Fruit fly (Drosophila melanogaster) whole organism, embryonic: ENCODE measurements around the gene Idh3b.

Source experiments
- B-H1 ChIP-seq: fragments of 200-800 bp; sonication (Bioruptor generic); IDR thresholded peaks from 3 replicates; pipeline ENCODE4 v1.3.6; 2022; ENCODE audit warnings: missing biosample characterization, missing genetic modification characterization
- CG10147 ChIP-seq: fragments of 200-800 bp; sonication (Bioruptor generic); optimal IDR thresholded peaks from 2 replicates; lab custom pipeline; 2019; ENCODE audit warnings: missing biosample characterization, mild to moderate bottlenecking, missing genetic modification characterization, moderate library complexity
- CG11504 ChIP-seq: fragments of 200-800 bp; sonication (Bioruptor generic); optimal IDR thresholded peaks from 3 replicates; lab custom pipeline; 2019; ENCODE audit warnings: missing biosample characterization, mild to moderate bottlenecking, missing genetic modification characterization, moderate library complexity
- CG12155 ChIP-seq: fragments of 200-800 bp; sonication (Bioruptor generic); optimal IDR thresholded peaks from 3 replicates; lab custom pipeline; 2016; ENCODE audit warnings: missing biosample characterization, missing genetic modification characterization
- CG1233 ChIP-seq: fragments of 200-800 bp; sonication (Bioruptor generic); optimal IDR thresholded peaks from 4 replicates; lab custom pipeline; 2018; ENCODE audit warnings: missing biosample characterization, mild to moderate bottlenecking, missing genetic modification characterization
- CG16815 ChIP-seq: fragments of 200-800 bp; sonication (Bioruptor generic); optimal IDR thresholded peaks from 3 replicates; lab custom pipeline; 2017; ENCODE audit warnings: missing biosample characterization, mild to moderate bottlenecking, missing genetic modification characterization
- CG17361 ChIP-seq: fragments of 200-800 bp; sonication (Bioruptor generic); IDR thresholded peaks from 3 replicates; pipeline ENCODE4 v1.3.6; 2022; ENCODE audit warnings: missing biosample characterization, missing genetic modification characterization
- CG18764 ChIP-seq: fragments of 200-800 bp; sonication (Bioruptor generic); optimal IDR thresholded peaks from 3 replicates; lab custom pipeline; 2016; ENCODE audit warnings: missing biosample characterization, missing genetic modification characterization
- CG3163 ChIP-seq: fragments of 200-800 bp; sonication (Bioruptor generic); optimal IDR thresholded peaks from 3 replicates; lab custom pipeline; 2016; ENCODE audit warnings: missing biosample characterization, missing genetic modification characterization
- CG32532 ChIP-seq: fragments of 200-800 bp; sonication (Bioruptor generic); IDR thresholded peaks from 2 replicates; pipeline ENCODE4 v1.3.6; 2022; ENCODE audit warnings: missing biosample characterization, missing genetic modification characterization
- CG33213 ChIP-seq: fragments of 200-800 bp; sonication (Bioruptor generic); optimal IDR thresholded peaks from 3 replicates; lab custom pipeline; 2016; ENCODE audit warnings: missing biosample characterization, missing genetic modification characterization
- CG6689 ChIP-seq: fragments of 200-800 bp; sonication (Bioruptor generic); IDR thresholded peaks from 2 replicates; pipeline ENCODE4 v1.3.6; 2022; ENCODE audit warnings: missing biosample characterization, missing genetic modification characterization
- CG7928 ChIP-seq: fragments of 200-800 bp; sonication (Bioruptor generic); optimal IDR thresholded peaks from 2 replicates; lab custom pipeline; 2017; ENCODE audit warnings: missing biosample characterization, mild to moderate bottlenecking, missing genetic modification characterization
- CG9932 ChIP-seq: fragments of 200-800 bp; sonication (Bioruptor generic); IDR thresholded peaks from 2 replicates; pipeline ENCODE4 v1.3.6; 2022; ENCODE audit warnings: missing biosample characterization, missing genetic modification characterization
- CHES-1-like ChIP-seq: fragments of 200-800 bp; sonication (Bioruptor generic); optimal IDR thresholded peaks from 2 replicates; lab custom pipeline; 2016; ENCODE audit warnings: missing biosample characterization, missing genetic modification characterization
- CkIIα-i1 ChIP-seq: fragments of 200-800 bp; sonication (Bioruptor generic); IDR thresholded peaks from 2 replicates; pipeline ENCODE4 v1.3.6; 2022; ENCODE audit warnings: missing biosample characterization, missing genetic modification characterization
- D ChIP-seq, 2 experiments: fragments of 200-800 bp in 1 of 2; fragments of >200 bp in 1 of 2; sonication (Bioruptor generic) in 1 of 2; optimal IDR thresholded peaks; 2 replicates in 1 of 2; 3 replicates in 1 of 2; lab custom pipeline; 2017; ENCODE audit warnings: mild to moderate bottlenecking in 1 of 2, missing biosample characterization in 1 of 2, missing genetic modification characterization in 1 of 2, missing genetic modification reagents in 1 of 2
- D19B ChIP-seq: fragments of 200-800 bp; sonication (Bioruptor generic); optimal IDR thresholded peaks from 2 replicates; lab custom pipeline; 2017; ENCODE audit warnings: missing biosample characterization, mild to moderate bottlenecking, missing genetic modification characterization
- Dbx ChIP-seq: fragments of 200-800 bp; sonication (Bioruptor generic); IDR thresholded peaks from 3 replicates; pipeline ENCODE4 v1.3.6; 2022; ENCODE audit warnings: missing biosample characterization, missing genetic modification characterization
- Elba2 ChIP-seq: fragments of 200-800 bp; sonication (Bioruptor generic); optimal IDR thresholded peaks from 3 replicates; lab custom pipeline; 2016; ENCODE audit warnings: missing biosample characterization, missing genetic modification characterization
- Ets65A ChIP-seq: fragments of 200-800 bp; sonication (Bioruptor generic); peaks from one replicate; lab custom pipeline; 2016; ENCODE audit warnings: missing biosample characterization, missing genetic modification characterization
- H2.0 ChIP-seq: fragments of 200-800 bp; sonication (Bioruptor generic); IDR thresholded peaks from 2 replicates; pipeline ENCODE4 v1.3.6; 2022; ENCODE audit warnings: missing biosample characterization, missing genetic modification characterization
- HmgD ChIP-seq: fragments of 200-800 bp; sonication (Bioruptor generic); optimal IDR thresholded peaks from 3 replicates; lab custom pipeline; 2016; ENCODE audit warnings: missing biosample characterization, missing genetic modification characterization
- Hr3 ChIP-seq: fragments of 200-800 bp; sonication (Bioruptor generic); optimal IDR thresholded peaks from 3 replicates; lab custom pipeline; 2016; ENCODE audit warnings: missing biosample characterization, missing genetic modification characterization
- Mad ChIP-seq: fragments of 200-800 bp; sonication (Bioruptor generic); optimal IDR thresholded peaks from 2 replicates; lab custom pipeline; 2016; ENCODE audit warnings: missing biosample characterization, missing genetic modification characterization
- Oli ChIP-seq: fragments of 200-800 bp; sonication (Bioruptor generic); optimal IDR thresholded peaks from 2 replicates; lab custom pipeline; 2018; ENCODE audit warnings: missing biosample characterization, mild to moderate bottlenecking, missing genetic modification characterization, moderate library complexity
- Scr ChIP-seq: fragments of 200-800 bp; sonication (Bioruptor generic); IDR thresholded peaks from 2 replicates; pipeline ENCODE4 v1.3.6; 2022; ENCODE audit warnings: missing biosample characterization, missing genetic modification characterization; ENCODE audit not compliant: partially characterized antibody
- Sry-δ ChIP-seq: fragments of 200-800 bp; sonication (Bioruptor generic); optimal IDR thresholded peaks from 2 replicates; lab custom pipeline; 2016; ENCODE audit warnings: missing biosample characterization, missing genetic modification characterization
- Taf1 ChIP-seq: fragments of 200-800 bp; sonication (Bioruptor generic); IDR thresholded peaks from 2 replicates; pipeline ENCODE4 v1.3.6; 2022; ENCODE audit warnings: missing biosample characterization, missing genetic modification characterization
- ara ChIP-seq: fragments of 200-800 bp; sonication (Bioruptor generic); IDR thresholded peaks from 2 replicates; pipeline ENCODE4 v1.3.6; 2022; ENCODE audit warnings: missing biosample characterization, missing genetic modification characterization
- crol ChIP-seq: fragments of 200-800 bp; sonication (Bioruptor generic); IDR thresholded peaks from 2 replicates; pipeline ENCODE4 v1.3.6; 2022; ENCODE audit warnings: missing biosample characterization, missing genetic modification characterization
- crp ChIP-seq, 2 experiments: fragments of 200-800 bp; sonication (Bioruptor generic); optimal IDR thresholded peaks; 2 replicates in 1 of 2; 3 replicates in 1 of 2; lab custom pipeline; 2017; ENCODE audit warnings: missing biosample characterization in 2 of 2, missing genetic modification characterization in 2 of 2, mild to moderate bottlenecking in 1 of 2, moderate library complexity in 1 of 2
- dimm ChIP-seq: fragments of 200-800 bp; sonication (Bioruptor generic); IDR thresholded peaks from 2 replicates; pipeline ENCODE4 v1.3.6; 2022; ENCODE audit warnings: missing biosample characterization, missing genetic modification characterization
- esg ChIP-seq: fragments of 200-800 bp; sonication (Bioruptor generic); conservative IDR thresholded peaks from 2 replicates; pipeline ENCODE4 v1.3.6; 2022; ENCODE audit warnings: missing biosample characterization, missing genetic modification characterization
- fd96Cb ChIP-seq: fragments of 200-800 bp; sonication (Bioruptor generic); optimal IDR thresholded peaks from 2 replicates; lab custom pipeline; 2018; ENCODE audit warnings: missing biosample characterization, mild to moderate bottlenecking, missing genetic modification characterization, moderate library complexity
- ftz-f1 ChIP-seq: fragments of 200-800 bp; sonication (Bioruptor generic); optimal IDR thresholded peaks from 2 replicates; lab custom pipeline; 2016; ENCODE audit warnings: missing biosample characterization, missing genetic modification characterization
- gce ChIP-seq: fragments of 200-800 bp; sonication (Bioruptor generic); IDR thresholded peaks from 3 replicates; pipeline ENCODE4 v1.3.6; 2022; ENCODE audit warnings: missing biosample characterization, missing genetic modification characterization
- gcm2 ChIP-seq: fragments of 200-800 bp; sonication (Bioruptor generic); optimal IDR thresholded peaks from 2 replicates; lab custom pipeline; 2016; ENCODE audit warnings: missing biosample characterization, missing genetic modification characterization
- grn ChIP-seq: fragments of 200-800 bp; sonication (Bioruptor generic); optimal IDR thresholded peaks from 3 replicates; lab custom pipeline; 2017; ENCODE audit warnings: missing biosample characterization, missing genetic modification characterization
- gsb-n ChIP-seq: fragments of 200-800 bp; sonication (Bioruptor generic); optimal IDR thresholded peaks from 3 replicates; lab custom pipeline; 2018; ENCODE audit warnings: missing biosample characterization, mild to moderate bottlenecking, missing genetic modification characterization
- hb ChIP-seq: fragments of 200-800 bp; sonication (Bioruptor generic); IDR thresholded peaks from 3 replicates; pipeline ENCODE4 v1.3.6; 2022; ENCODE audit warnings: missing biosample characterization, missing genetic modification characterization; ENCODE audit not compliant: partially characterized antibody
- ind ChIP-seq: fragments of 200-800 bp; sonication (Bioruptor generic); optimal IDR thresholded peaks from 3 replicates; lab custom pipeline; 2016; ENCODE audit warnings: missing biosample characterization, missing genetic modification characterization
- mam ChIP-seq: fragments of 200-800 bp; sonication (Bioruptor generic); optimal IDR thresholded peaks from 3 replicates; lab custom pipeline; 2016; ENCODE audit warnings: missing biosample characterization, missing genetic modification characterization
- otp ChIP-seq: fragments of 200-800 bp; sonication (Bioruptor generic); IDR thresholded peaks from 3 replicates; pipeline ENCODE4, ENCODE4 v1.3.6; 2022; ENCODE audit warnings: missing biosample characterization, missing genetic modification characterization
- phol ChIP-seq: fragments of 200-800 bp; sonication (Bioruptor generic); optimal IDR thresholded peaks from 3 replicates; lab custom pipeline; 2018; ENCODE audit warnings: missing biosample characterization, mild to moderate bottlenecking, missing genetic modification characterization, moderate library complexity
- prd ChIP-seq, 3 experiments: fragments of >200 bp in 2 of 3; fragments of 200-800 bp in 1 of 3; sonication (Bioruptor generic) in 1 of 3; optimal IDR thresholded peaks in 2 of 3; IDR thresholded peaks in 1 of 3; 2 replicates in 2 of 3; 3 replicates in 1 of 3; pipeline versions ENCODE4 v1.3.6 to Lab custom; 2017 to 2022; ENCODE audit warnings: missing biosample characterization in 1 of 3, missing genetic modification characterization in 1 of 3
- sr ChIP-seq: fragments of 200-800 bp; sonication (Bioruptor generic); IDR thresholded peaks from 3 replicates; pipeline ENCODE4 v1.3.6; 2022; ENCODE audit warnings: missing biosample characterization, missing genetic modification characterization
- tgo ChIP-seq: fragments of 200-800 bp; sonication (Bioruptor generic); IDR thresholded peaks from 3 replicates; pipeline ENCODE4 v1.3.6; 2022; ENCODE audit warnings: missing biosample characterization, missing genetic modification characterization
- tio ChIP-seq: fragments of 200-800 bp; sonication (Bioruptor generic); optimal IDR thresholded peaks from 2 replicates; lab custom pipeline; 2017; ENCODE audit warnings: missing biosample characterization, missing genetic modification characterization, inconsistent platforms
- unpg ChIP-seq: fragments of 200-800 bp; sonication (Bioruptor generic); optimal IDR thresholded peaks from 3 replicates; lab custom pipeline; 2018; ENCODE audit warnings: missing biosample characterization, mild to moderate bottlenecking, missing genetic modification characterization, moderate library complexity
- zfh1 ChIP-seq: fragments of 200-800 bp; sonication (Bioruptor generic); IDR thresholded peaks from 3 replicates; pipeline ENCODE4 v1.3.6; 2022; ENCODE audit warnings: missing biosample characterization, missing genetic modification characterization

Idh3b gene

dm6 chr3R:21992909-21993308 is 26.3 kb downstream of the Idh3b start (continued):
- no peak for TF ChIP-seq sr
- no peak for TF ChIP-seq CG12155
- TF ChIP-seq CG32532 (GFP tag; lab: Robert Waterston, UW): peak; percentile 73
- peak; percentile 9 for TF ChIP-seq Hr3 (GFP tag; lab: Kevin White, UChicago)
- TF ChIP-seq CG1233 (GFP tag; lab: Kevin White, UChicago): peak; percentile 1
- no peak for TF ChIP-seq phol (tag; lab: Kevin White, UChicago)
- TF ChIP-seq B-H1 (GFP tag; lab: Robert Waterston, UW): peak; percentile 57; the same call in 2 of the 3 replicates
- peak; percentile 89 for TF ChIP-seq Ets65A (GFP tag; lab: Kevin White, UChicago)
- TF ChIP-seq CG9932: peak; percentile 63
- peak; percentile 56; the same call in 1 of the 2 replicates for TF ChIP-seq CG6689
- TF ChIP-seq ind (GFP tag; lab: Kevin White, UChicago): peak; percentile 50
- TF ChIP-seq Mad (GFP tag; lab: Kevin White, UChicago): no peak
- peak; percentile 60 for TF ChIP-seq mam (GFP tag; lab: Kevin White, UChicago)
- no peak for TF ChIP-seq CG18764 (GFP tag; lab: Kevin White, UChicago)
- TF ChIP-seq Oli: peak; percentile 42
- peak; percentile 62 for TF ChIP-seq fd96Cb (tag; lab: Kevin White, UChicago)
- TF ChIP-seq CG16815 (GFP tag; lab: Kevin White, UChicago): peak; percentile 50
- TF ChIP-seq tgo: no peak
- TF ChIP-seq hb (GFP tag; lab: Robert Waterston, UW): no peak
- TF ChIP-seq grn (GFP tag; lab: Kevin White, UChicago): no peak
- no peak for TF ChIP-seq CG10147
- no peak for TF ChIP-seq D19B
- TF ChIP-seq CG17361 (GFP tag; lab: Robert Waterston, UW): no peak
- TF ChIP-seq CG33213 (GFP tag; lab: Kevin White, UChicago): no peak
- TF ChIP-seq esg (GFP tag; lab: Robert Waterston, UW): peak; percentile 53; the same call in 1 of the 2 replicates
- TF ChIP-seq tio (GFP tag; lab: Kevin White, UChicago): peak; percentile 14
- no peak for TF ChIP-seq Sry-δ
- TF ChIP-seq gcm2 (GFP tag; lab: Kevin White, UChicago): no peak
- no peak for TF ChIP-seq crol
- TF ChIP-seq Dbx (GFP tag; lab: Robert Waterston, UW): no peak
- TF ChIP-seq HmgD (GFP tag; lab: Kevin White, UChicago): no peak
- TF ChIP-seq zfh1: no peak
- no peak for TF ChIP-seq CG3163 (GFP tag; lab: Kevin White, UChicago)
- no peak for TF ChIP-seq CHES-1-like (GFP tag; lab: Kevin White, UChicago)
- no peak for TF ChIP-seq Elba2 (GFP tag; lab: Kevin White, UChicago)
- TF ChIP-seq Scr (GFP tag; lab: Robert Waterston, UW): no peak
- peak; percentile 53 for TF ChIP-seq CG11504 (tag; lab: Kevin White, UChicago)
- TF ChIP-seq CG7928 (GFP tag; lab: Kevin White, UChicago): no peak
- no peak for TF ChIP-seq D (optimal IDR thresholded peaks at IDR 0.05; lab: Kevin White, UChicago)
- no peak for TF ChIP-seq D (GFP tag; optimal IDR thresholded peaks at IDR 0.05; lab: Kevin White, UChicago)
- no peak for TF ChIP-seq ftz-f1 (GFP tag; lab: Kevin White, UChicago)
- no peak for TF ChIP-seq unpg
- TF ChIP-seq crp (GFP tag; optimal IDR thresholded peaks at IDR 0.05; lab: Kevin White, UChicago): no peak
- no peak for TF ChIP-seq gsb-n (tag; lab: Kevin White, UChicago)
- TF ChIP-seq ara (GFP tag; lab: Robert Waterston, UW): peak; percentile 56; the same call in 1 of the 2 replicates
- TF ChIP-seq gce (GFP tag; lab: Robert Waterston, UW): no peak
- TF ChIP-seq CkIIα-i1 (GFP tag; lab: Robert Waterston, UW): no peak
- TF ChIP-seq prd (optimal IDR thresholded peaks at IDR 0.05; lab: Kevin White, UChicago): no peak
- peak; percentile 70; the same call in 2 of the 3 replicates for TF ChIP-seq prd (GFP tag; IDR thresholded peaks at IDR 0.05; lab: Robert Waterston, UW)
- no peak for TF ChIP-seq dimm (GFP tag; lab: Robert Waterston, UW)
- TF ChIP-seq otp (GFP tag; lab: Robert Waterston, UW): no peak
- TF ChIP-seq H2.0: peak; percentile 57; the same call in 1 of the 2 replicates
- TF ChIP-seq Taf1: no peak
